Worm (Caenorhabditis elegans) whole organism, young adult: Measurements from ENCODE around the gene Y60A3A.21.
A peak's percentile ranks its signal among the peaks of the same experiment; 100 is the strongest.

Experiments
- B0261.1 ChIP-seq: sonication (generic microtip); optimal IDR thresholded peaks from 2 replicates; lab custom pipeline; 2016; ENCODE audit warnings: mild to moderate bottlenecking, missing genetic modification characterization, moderate library complexity, missing compliant biosample characterization
- F23B12.7 ChIP-seq: sonication (generic microtip); optimal IDR thresholded peaks from 2 replicates; lab custom pipeline; 2017; ENCODE audit warnings: missing genetic modification characterization, mild to moderate bottlenecking, missing compliant biosample characterization, antibody characterized with exemption, moderate library complexity; ENCODE audit not compliant: insufficient read depth
- F52B5.7 ChIP-seq: sonication (generic microtip); optimal IDR thresholded peaks from 2 replicates; lab custom pipeline; 2016; ENCODE audit warnings: mild to moderate bottlenecking, missing genetic modification characterization, missing compliant biosample characterization
- F57A8.1 ChIP-seq: fragments of 200-800 bp; sonication (Bioruptor generic); optimal IDR thresholded peaks from 2 replicates; lab custom pipeline; 2018; ENCODE audit warnings: mild to moderate bottlenecking, missing genetic modification characterization, moderate library complexity, missing compliant biosample characterization
- F57C9.4 ChIP-seq: sonication (generic microtip); optimal IDR thresholded peaks from 2 replicates; lab custom pipeline; 2017; ENCODE audit warnings: mild to moderate bottlenecking, missing genetic modification characterization, missing compliant biosample characterization
- K12H6.12 ChIP-seq: fragments of 200-800 bp; sonication (Bioruptor generic); optimal IDR thresholded peaks from 2 replicates; lab custom pipeline; 2018; ENCODE audit warnings: mild to moderate bottlenecking, missing genetic modification characterization, missing compliant biosample characterization
- T26A5.8 ChIP-seq: sonication (generic microtip); optimal IDR thresholded peaks from 2 replicates; lab custom pipeline; 2016; ENCODE audit warnings: missing genetic modification characterization, missing compliant biosample characterization
- Y56A3A.18 ChIP-seq: fragments of 200-800 bp; sonication (Bioruptor generic); IDR thresholded peaks from 2 replicates; pipeline ENCODE4 v1.3.6; 2022; ENCODE audit warnings: missing genetic modification reagents, missing genetic modification characterization, missing compliant biosample characterization
- attf-5 ChIP-seq: fragments of 200-800 bp; sonication (Bioruptor generic); optimal IDR thresholded peaks from 2 replicates; lab custom pipeline; 2018; ENCODE audit warnings: mild to moderate bottlenecking, missing genetic modification characterization, missing compliant biosample characterization
- bed-1 ChIP-seq: fragments of 200-800 bp; sonication (Bioruptor generic); IDR thresholded peaks from 2 replicates; pipeline ENCODE4 v1.3.6; 2022; ENCODE audit warnings: missing genetic modification reagents, missing genetic modification characterization, missing compliant biosample characterization
- bed-2 ChIP-seq: fragments of 200-800 bp; sonication (Bioruptor generic); IDR thresholded peaks from 2 replicates; pipeline ENCODE4 v1.3.6; 2022; ENCODE audit warnings: missing genetic modification reagents, missing genetic modification characterization, missing compliant biosample characterization
- ccch-3 ChIP-seq: fragments of 200-800 bp; sonication (Bioruptor generic); optimal IDR thresholded peaks from 2 replicates; lab custom pipeline; 2018; ENCODE audit warnings: mild to moderate bottlenecking, missing genetic modification characterization, missing compliant biosample characterization
- cebp-1 ChIP-seq, 2 experiments: fragments of 200-800 bp in 1 of 2; sonication (Bioruptor generic) in 1 of 2; sonication (generic microtip) in 1 of 2; IDR thresholded peaks in 1 of 2; optimal IDR thresholded peaks in 1 of 2; 2 replicates each; pipeline versions ENCODE4 v1.3.6 to Lab custom; 2017 to 2022; ENCODE audit warnings: missing compliant biosample characterization in 2 of 2, missing genetic modification characterization in 2 of 2, mild to moderate bottlenecking in 1 of 2, missing genetic modification reagents in 1 of 2, moderate library complexity in 1 of 2
- cebp-2 ChIP-seq: fragments of 200-800 bp; sonication (Bioruptor generic); IDR thresholded peaks from 2 replicates; pipeline ENCODE4 v1.3.6; 2022; ENCODE audit warnings: missing genetic modification characterization, missing compliant biosample characterization
- dox-1 ChIP-seq: fragments of 200-800 bp; sonication (Bioruptor generic); IDR thresholded peaks from 2 replicates; pipeline ENCODE4 v1.3.6; 2022; ENCODE audit warnings: missing genetic modification reagents, missing genetic modification characterization, missing compliant biosample characterization
- dpff-1 ChIP-seq: sonication (generic microtip); optimal IDR thresholded peaks from 2 replicates; lab custom pipeline; 2017; ENCODE audit warnings: mild to moderate bottlenecking, missing genetic modification characterization, missing compliant biosample characterization
- dpl-1 ChIP-seq: fragments of 150-350 bp; optimal IDR thresholded peaks from 2 replicates; lab custom pipeline; 2014; ENCODE audit warnings: missing biosample characterization, missing genetic modification reagents, missing genetic modification characterization
- egl-18 ChIP-seq: fragments of 200-800 bp; sonication (Bioruptor generic); IDR thresholded peaks from 2 replicates; pipeline ENCODE4 v1.3.6; 2022; ENCODE audit warnings: missing genetic modification reagents, missing genetic modification characterization, missing compliant biosample characterization
- egrh-3 ChIP-seq: fragments of 200-800 bp; sonication (Bioruptor generic); IDR thresholded peaks from 2 replicates; pipeline ENCODE4 v1.3.6; 2022; ENCODE audit warnings: missing genetic modification reagents, missing genetic modification characterization, missing compliant biosample characterization
- ekl-4 ChIP-seq: fragments of 200-800 bp; sonication (Bioruptor generic); IDR thresholded peaks from 2 replicates; pipeline ENCODE4 v1.3.6; 2022; ENCODE audit warnings: missing genetic modification reagents, missing genetic modification characterization, missing compliant biosample characterization
- hlh-12 ChIP-seq: sonication (generic microtip); optimal IDR thresholded peaks from 2 replicates; lab custom pipeline; 2016; ENCODE audit warnings: missing genetic modification characterization, missing compliant biosample characterization
- hmg-1.2 ChIP-seq: fragments of 200-800 bp; sonication (Bioruptor generic); IDR thresholded peaks from 2 replicates; pipeline ENCODE4 v1.3.6; 2022; ENCODE audit warnings: missing genetic modification reagents, missing genetic modification characterization, missing compliant biosample characterization
- lin-26 ChIP-seq: fragments of 200-800 bp; sonication (Bioruptor generic); IDR thresholded peaks from 2 replicates; pipeline ENCODE4 v1.3.6; 2022; ENCODE audit warnings: missing genetic modification reagents, missing genetic modification characterization, missing compliant biosample characterization
- lir-1 ChIP-seq: fragments of 200-800 bp; sonication (Bioruptor generic); conservative IDR thresholded peaks from 2 replicates; pipeline ENCODE4 v1.3.6; 2022; ENCODE audit warnings: missing genetic modification reagents, missing genetic modification characterization, missing compliant biosample characterization
- mel-28 ChIP-seq: sonication (generic microtip); optimal IDR thresholded peaks from 2 replicates; lab custom pipeline; 2016; ENCODE audit warnings: borderline replicate concordance, mild to moderate bottlenecking, missing genetic modification characterization, missing compliant biosample characterization
- mes-4 ChIP-seq: sonication (generic microtip); optimal IDR thresholded peaks from 2 replicates; lab custom pipeline; 2016; ENCODE audit warnings: missing genotype, missing genetic modification characterization, missing compliant biosample characterization
- nhr-120 ChIP-seq: fragments of 200-800 bp; sonication (Bioruptor generic); IDR thresholded peaks from 2 replicates; pipeline ENCODE4 v1.3.6; 2022; ENCODE audit warnings: missing genetic modification characterization, missing compliant biosample characterization
- nhr-80 ChIP-seq: sonication (generic microtip); optimal IDR thresholded peaks from 2 replicates; lab custom pipeline; 2016; ENCODE audit warnings: missing genetic modification characterization, missing compliant biosample characterization
- pha-4 ChIP-seq: fragments of 150-350 bp; sonication (generic microtip); optimal IDR thresholded peaks from 2 replicates; lab custom pipeline; 2014; ENCODE audit warnings: missing biosample characterization, missing genetic modification reagents, missing genetic modification characterization
- rcor-1 ChIP-seq: fragments of 200-800 bp; sonication (Bioruptor generic); IDR thresholded peaks from 2 replicates; pipeline ENCODE4 v1.3.6; 2022; ENCODE audit warnings: missing genetic modification reagents, missing genetic modification characterization, missing compliant biosample characterization
- rec-8 ChIP-seq, 2 experiments: sonication (generic microtip); optimal IDR thresholded peaks; 2 replicates each; lab custom pipeline; 2016; ENCODE audit warnings: mild to moderate bottlenecking in 2 of 2, missing genetic modification characterization in 2 of 2, missing genetic modification reagents in 2 of 2, missing genotype in 2 of 2, missing biosample characterization in 1 of 2, missing compliant biosample characterization in 1 of 2, moderate library complexity in 1 of 2
- snpc-1.1 ChIP-seq: sonication (generic microtip); optimal IDR thresholded peaks from 2 replicates; lab custom pipeline; 2017; ENCODE audit warnings: missing genetic modification characterization, mild to moderate bottlenecking, missing compliant biosample characterization, antibody characterized with exemption, moderate library complexity, missing genotype, missing genetic modification reagents; ENCODE audit not compliant: insufficient read depth
- unc-62 ChIP-seq: fragments of 150-350 bp; optimal IDR thresholded peaks from 2 replicates; lab custom pipeline; 2014; ENCODE audit warnings: missing biosample characterization, missing genetic modification reagents, missing genetic modification characterization
- xnd-1 ChIP-seq: sonication (generic microtip); optimal IDR thresholded peaks from 2 replicates; lab custom pipeline; 2016; ENCODE audit warnings: missing genotype, missing genetic modification reagents, missing genetic modification characterization, missing compliant biosample characterization
- ztf-28 ChIP-seq: fragments of 200-800 bp; sonication (Bioruptor generic); IDR thresholded peaks from 2 replicates; pipeline ENCODE4 v1.3.6; 2022; ENCODE audit warnings: missing genetic modification reagents, missing genetic modification characterization, missing compliant biosample characterization

The Y60A3A.21 gene

DNA sequence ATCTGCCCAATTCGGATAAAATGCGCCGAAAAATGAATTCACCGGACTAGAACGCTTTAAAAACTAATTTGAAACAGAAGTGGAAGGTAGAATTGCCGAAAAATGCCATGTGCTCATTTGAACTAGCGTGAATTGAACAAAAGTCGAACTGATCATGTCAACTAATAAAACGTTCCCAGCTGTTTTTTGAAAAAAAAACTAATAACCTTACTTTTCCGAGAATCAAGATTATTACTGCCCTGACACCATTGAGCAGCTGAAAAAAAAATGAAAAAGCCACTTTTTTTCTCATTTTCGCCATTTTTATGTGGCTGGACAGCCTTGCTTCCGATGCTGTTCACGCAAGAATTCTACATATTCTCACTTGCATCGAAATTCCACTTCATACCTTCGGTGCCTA, 38.8 kb upstream of the Y60A3A.21 start, which contains the start of gene srh-173:
TSS of gene srh-173 (plus strand) at position 301 of the 400 bp plus-strand sequence.
- TF ChIP-seq lir-1 (GFP tag; lab: Robert Waterston, UW) (no peak), rec-8 (tag; optimal IDR thresholded peaks at IDR 0.05; lab: Kevin White, UChicago) (no peak), hmg-1.2 (GFP tag; lab: Robert Waterston, UW) (no peak), F57C9.4 (no peak), xnd-1 (tag; lab: Kevin White, UChicago) (no peak), Y56A3A.18 (GFP tag; lab: Robert Waterston, UW) (no peak), T26A5.8 (tag; lab: Kevin White, UChicago) (no peak), attf-5 (GFP tag; lab: Kevin White, UChicago) (no peak), ccch-3 (no peak), nhr-120 (GFP tag; lab: Robert Waterston, UW) (no peak), dox-1 (no peak), B0261.1 (tag; lab: Kevin White, UChicago) (no peak), rcor-1 (GFP tag; lab: Robert Waterston, UW) (no peak)

DNA sequence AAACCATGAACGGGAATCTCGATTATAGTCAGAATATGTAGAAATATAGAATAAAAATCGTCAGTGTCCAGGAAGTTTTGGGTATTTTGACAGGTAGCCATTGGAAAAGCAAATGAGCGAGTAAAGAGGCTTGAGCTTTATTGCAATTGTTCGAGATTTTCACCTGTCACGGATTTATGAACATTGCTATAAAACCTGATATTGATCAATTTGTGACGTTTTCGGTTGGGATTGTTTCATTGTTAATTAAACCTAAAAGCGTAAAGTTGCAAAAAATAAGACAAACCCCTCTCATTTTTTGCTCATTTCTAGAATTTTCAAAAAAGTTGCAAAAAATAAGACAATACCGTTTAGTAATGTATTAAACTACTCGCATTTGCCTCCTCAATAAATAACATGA, 33.5 kb upstream of the Y60A3A.21 start, which contains the start of gene srh-183:
TSS of gene srh-183 (minus strand) at position 101 of the 400 bp plus-strand sequence.
- TF ChIP-seq ccch-3 (no peak), hmg-1.2 (GFP tag; lab: Robert Waterston, UW) (no peak), F23B12.7 (tag; lab: Kevin White, UChicago) (no peak), lin-26 (GFP tag; lab: Robert Waterston, UW) (no peak), hlh-12 (no peak), Y56A3A.18 (GFP tag; lab: Robert Waterston, UW) (no peak), egl-18 (GFP tag; lab: Robert Waterston, UW) (no peak), snpc-1.1 (tag; lab: Kevin White, UChicago) (no peak), ekl-4 (GFP tag; lab: Robert Waterston, UW) (no peak), cebp-1 (GFP tag; IDR thresholded peaks at IDR 0.05; lab: Robert Waterston, UW) (no peak), cebp-1 (tag; optimal IDR thresholded peaks at IDR 0.05; lab: Kevin White, UChicago) (no peak), mel-28 (tag; lab: Kevin White, UChicago) (no peak), lir-1 (GFP tag; lab: Robert Waterston, UW) (no peak), mes-4 (tag; lab: Kevin White, UChicago) (no peak), K12H6.12 (tag; lab: Kevin White, UChicago) (no peak), egrh-3 (GFP tag; lab: Robert Waterston, UW) (no peak), pha-4 (no peak), ztf-28 (GFP tag; lab: Robert Waterston, UW) (no peak), dpl-1 (no peak), dox-1 (no peak), F52B5.7 (no peak)
- TF ChIP-seq, all 124 proteins: peak for 0

DNA sequence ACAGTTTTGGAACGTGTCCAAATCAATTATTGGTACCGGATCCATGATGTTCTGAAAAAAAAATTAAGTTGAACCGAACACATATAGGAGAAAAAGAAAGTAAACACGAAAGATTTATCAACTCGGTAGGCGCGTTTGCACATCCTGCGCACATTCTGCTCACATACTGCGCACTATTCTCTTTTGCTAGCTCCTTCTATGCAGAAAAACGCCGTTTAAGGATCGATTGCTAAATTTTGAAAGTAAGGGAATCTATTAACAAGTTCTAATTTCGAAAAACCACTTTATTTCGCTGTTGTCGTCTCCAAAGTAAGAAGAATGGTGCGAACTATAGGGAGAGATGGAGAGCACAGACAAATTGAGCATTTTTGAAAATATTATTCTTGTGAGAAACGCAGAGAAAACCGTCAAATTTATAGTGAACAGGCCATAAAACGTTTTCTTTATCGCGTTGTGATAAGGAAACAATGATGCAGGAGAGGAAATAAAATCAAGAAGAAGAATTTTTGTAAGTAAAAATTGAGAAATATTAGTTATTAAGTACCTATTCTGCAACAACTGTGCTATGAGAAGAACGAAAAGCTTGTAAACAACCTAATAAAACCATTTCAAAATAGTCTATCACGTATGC, 29.8 kb upstream of the Y60A3A.21 start, which contains the start of gene Y60A3A.24:
TSS of gene Y60A3A.24 (minus strand) at position 51 of the 631 bp plus-strand sequence.
- no peak for TF ChIP-seq cebp-2
- TF ChIP-seq unc-62 = no peak
- TF ChIP-seq dpff-1 (tag; lab: Kevin White, UChicago) = no peak
- TF ChIP-seq attf-5 (GFP tag; lab: Kevin White, UChicago) = peak; percentile 37
- no peak for TF ChIP-seq snpc-1.1 (tag; lab: Kevin White, UChicago)
- no peak for TF ChIP-seq F57A8.1 (GFP tag; lab: Kevin White, UChicago)
- no peak for TF ChIP-seq lir-1 (GFP tag; lab: Robert Waterston, UW)
- TF ChIP-seq ekl-4 (GFP tag; lab: Robert Waterston, UW) = no peak
- TF ChIP-seq bed-1 (GFP tag; lab: Robert Waterston, UW) = no peak
- TF ChIP-seq F52B5.7 = no peak
- TF ChIP-seq nhr-80 (tag; lab: Kevin White, UChicago) = peak; percentile 76
- no peak for TF ChIP-seq bed-2 (GFP tag; lab: Robert Waterston, UW)
